Worm (Caenorhabditis elegans): ENCODE results near the gene C28C12.11.

C28C12.11 gene

ce11 chrIV:8453178-8453577 lies 20.7 kb upstream of the C28C12.11 start:
- TF ChIP-seq cog-1 (tag; optimal IDR thresholded peaks at IDR 0.05) (no peak), med-1 (GFP tag; optimal IDR thresholded peaks at IDR 0.05; ENCODE audit: insufficient read depth) (no peak), flt-1 (GFP tag; IDR thresholded peaks at IDR 0.05) (no peak), ref-1 (GFP tag; conservative IDR thresholded peaks at IDR 0.05) (no peak), ztf-29 (GFP tag; IDR thresholded peaks at IDR 0.05) (no peak), klf-2 (GFP tag; conservative IDR thresholded peaks at IDR 0.05) (no peak), ztf-23 (GFP tag; IDR thresholded peaks at IDR 0.05) (no peak), tab-1 (GFP tag; IDR thresholded peaks at IDR 0.05) (no peak), T22C8.4 (GFP tag; IDR thresholded peaks at IDR 0.05) (no peak)

ce11 chrIV:8454076-8454475 lies 19.8 kb upstream of the C28C12.11 start:
- TF ChIP-seq med-1 (GFP tag; optimal IDR thresholded peaks at IDR 0.05; ENCODE audit: insufficient read depth) (no peak), cog-1 (tag; optimal IDR thresholded peaks at IDR 0.05) (no peak), ref-1 (GFP tag; conservative IDR thresholded peaks at IDR 0.05) (no peak), T22C8.4 (GFP tag; IDR thresholded peaks at IDR 0.05) (no peak), flt-1 (GFP tag; IDR thresholded peaks at IDR 0.05) (no peak), klf-2 (GFP tag; conservative IDR thresholded peaks at IDR 0.05) (no peak), tab-1 (GFP tag; IDR thresholded peaks at IDR 0.05) (no peak), ztf-29 (GFP tag; IDR thresholded peaks at IDR 0.05) (no peak), ztf-23 (GFP tag; IDR thresholded peaks at IDR 0.05) (no peak)

- no peak for TF ChIP-seq tab-1 (GFP tag; IDR thresholded peaks at IDR 0.05)
Measured at ce11 chrIV:8456899-8457298, 17.0 kb upstream of the C28C12.11 start, which contains the start of gene syx-4. TSS of gene syx-4 (plus strand) at chrIV:8457280.

ce11 chrIV:8460208-8460607 lies 13.6 kb upstream of the C28C12.11 start, which contains the start of gene ant-1.4:
TSS of gene ant-1.4 (minus strand) at chrIV:8460308.
- TF ChIP-seq tab-1 (GFP tag; IDR thresholded peaks at IDR 0.05) = no peak
- no peak for TF ChIP-seq ztf-23 (GFP tag; IDR thresholded peaks at IDR 0.05)
- no peak for TF ChIP-seq flt-1 (GFP tag; IDR thresholded peaks at IDR 0.05)
- TF ChIP-seq klf-2 (GFP tag; conservative IDR thresholded peaks at IDR 0.05) = no peak
- TF ChIP-seq ref-1 (GFP tag; conservative IDR thresholded peaks at IDR 0.05) = no peak
- TF ChIP-seq ztf-29 (GFP tag; IDR thresholded peaks at IDR 0.05) = no peak
- TF ChIP-seq cog-1 (tag; optimal IDR thresholded peaks at IDR 0.05) = no peak
- TF ChIP-seq T22C8.4 (GFP tag; IDR thresholded peaks at IDR 0.05) = no peak
- no peak for TF ChIP-seq med-1 (GFP tag; optimal IDR thresholded peaks at IDR 0.05; ENCODE audit: insufficient read depth)

- TF ChIP-seq ztf-29 (GFP tag; IDR thresholded peaks at IDR 0.05) (no peak), ztf-23 (GFP tag; IDR thresholded peaks at IDR 0.05) (no peak), cog-1 (tag; optimal IDR thresholded peaks at IDR 0.05) (no peak), T22C8.4 (GFP tag; IDR thresholded peaks at IDR 0.05) (no peak), flt-1 (GFP tag; IDR thresholded peaks at IDR 0.05) (no peak), tab-1 (GFP tag; IDR thresholded peaks at IDR 0.05) (no peak), med-1 (GFP tag; optimal IDR thresholded peaks at IDR 0.05; ENCODE audit: insufficient read depth) (no peak), klf-2 (GFP tag; conservative IDR thresholded peaks at IDR 0.05) (no peak), ref-1 (GFP tag; conservative IDR thresholded peaks at IDR 0.05) (no peak)
Measured at ce11 chrIV:8461177-8461576, 12.7 kb upstream of the C28C12.11 start.

- TF ChIP-seq tab-1 (GFP tag; IDR thresholded peaks at IDR 0.05) = no peak
- TF ChIP-seq cog-1 (tag; optimal IDR thresholded peaks at IDR 0.05) = no peak
- TF ChIP-seq ztf-23 (GFP tag; IDR thresholded peaks at IDR 0.05) = no peak
- no peak for TF ChIP-seq klf-2 (GFP tag; conservative IDR thresholded peaks at IDR 0.05)
- no peak for TF ChIP-seq flt-1 (GFP tag; IDR thresholded peaks at IDR 0.05)
- no peak for TF ChIP-seq ztf-29 (GFP tag; IDR thresholded peaks at IDR 0.05)
- TF ChIP-seq T22C8.4 (GFP tag; IDR thresholded peaks at IDR 0.05) = no peak
- no peak for TF ChIP-seq ref-1 (GFP tag; conservative IDR thresholded peaks at IDR 0.05)
- TF ChIP-seq med-1 (GFP tag; optimal IDR thresholded peaks at IDR 0.05; ENCODE audit: insufficient read depth) = no peak
Measured at ce11 chrIV:8462376-8462775, 11.5 kb upstream of the C28C12.11 start.

- TF ChIP-seq cog-1 (tag; optimal IDR thresholded peaks at IDR 0.05) = no peak
- no peak for TF ChIP-seq tab-1 (GFP tag; IDR thresholded peaks at IDR 0.05)
- TF ChIP-seq klf-2 (GFP tag; conservative IDR thresholded peaks at IDR 0.05) = no peak
- TF ChIP-seq med-1 (GFP tag; optimal IDR thresholded peaks at IDR 0.05; ENCODE audit: insufficient read depth) = no peak
- no peak for TF ChIP-seq ref-1 (GFP tag; conservative IDR thresholded peaks at IDR 0.05)
- TF ChIP-seq ztf-29 (GFP tag; IDR thresholded peaks at IDR 0.05) = no peak
- no peak for TF ChIP-seq T22C8.4 (GFP tag; IDR thresholded peaks at IDR 0.05)
- no peak for TF ChIP-seq flt-1 (GFP tag; IDR thresholded peaks at IDR 0.05)
- no peak for TF ChIP-seq ztf-23 (GFP tag; IDR thresholded peaks at IDR 0.05)
Measured at ce11 chrIV:8463069-8463468, 10.8 kb upstream of the C28C12.11 start.

ce11 chrIV:8463716-8464115 lies 10.1 kb upstream of the C28C12.11 start, which contains the start of gene str-176:
TSS of gene str-176 (minus strand) at chrIV:8463816.
- TF ChIP-seq med-1 (GFP tag; optimal IDR thresholded peaks at IDR 0.05; ENCODE audit: insufficient read depth) = no peak
- no peak for TF ChIP-seq ref-1 (GFP tag; conservative IDR thresholded peaks at IDR 0.05)

ce11 chrIV:8464187-8464586 lies 9.7 kb upstream of the C28C12.11 start:
- no peak for TF ChIP-seq ref-1 (GFP tag; conservative IDR thresholded peaks at IDR 0.05)
- no peak for TF ChIP-seq klf-2 (GFP tag; conservative IDR thresholded peaks at IDR 0.05)
- TF ChIP-seq cog-1 (tag; optimal IDR thresholded peaks at IDR 0.05) = no peak
- TF ChIP-seq ztf-23 (GFP tag; IDR thresholded peaks at IDR 0.05) = no peak
- no peak for TF ChIP-seq ztf-29 (GFP tag; IDR thresholded peaks at IDR 0.05)
- TF ChIP-seq tab-1 (GFP tag; IDR thresholded peaks at IDR 0.05) = no peak
- TF ChIP-seq T22C8.4 (GFP tag; IDR thresholded peaks at IDR 0.05) = no peak
- TF ChIP-seq flt-1 (GFP tag; IDR thresholded peaks at IDR 0.05) = no peak

- TF ChIP-seq ref-1 (GFP tag; conservative IDR thresholded peaks at IDR 0.05) (no peak), med-1 (GFP tag; optimal IDR thresholded peaks at IDR 0.05; ENCODE audit: insufficient read depth) (no peak), cog-1 (tag; optimal IDR thresholded peaks at IDR 0.05) (no peak), T22C8.4 (GFP tag; IDR thresholded peaks at IDR 0.05) (no peak), flt-1 (GFP tag; IDR thresholded peaks at IDR 0.05) (no peak), tab-1 (GFP tag; IDR thresholded peaks at IDR 0.05) (no peak), ztf-23 (GFP tag; IDR thresholded peaks at IDR 0.05) (no peak), ztf-29 (GFP tag; IDR thresholded peaks at IDR 0.05) (no peak), klf-2 (GFP tag; conservative IDR thresholded peaks at IDR 0.05) (no peak)
Measured at ce11 chrIV:8472493-8472892, 1.4 kb upstream of the C28C12.11 start, which contains the start of gene oat-1. TSS of gene oat-1 (minus strand) at chrIV:8472593.

Measured in whole organism, midembryonic.